Fruit fly (Drosophila melanogaster) whole organism, wandering third instar larva: ENCODE measurements around the gene CG4218.

Experiments
- Abd-B ChIP-seq: fragments of >200 bp; optimal IDR thresholded peaks from 2 replicates; lab custom pipeline; 2017; ENCODE audit warnings: missing biosample characterization, missing genetic modification characterization
- CG9705 ChIP-seq: fragments of 200-800 bp; sonication (Bioruptor generic); optimal IDR thresholded peaks from 2 replicates; lab custom pipeline; 2018; ENCODE audit warnings: missing biosample characterization, mild to moderate bottlenecking, missing genetic modification characterization
- Dfd ChIP-seq: fragments of >200 bp; optimal IDR thresholded peaks from 2 replicates; lab custom pipeline; 2017; ENCODE audit warnings: missing biosample characterization, missing genetic modification characterization
- Hr78 ChIP-seq: fragments of >200 bp; optimal IDR thresholded peaks from 2 replicates; lab custom pipeline; 2017; ENCODE audit warnings: missing biosample characterization, missing genetic modification characterization
- Jra ChIP-seq: sonication (Bioruptor generic); optimal IDR thresholded peaks from 2 replicates; lab custom pipeline; 2016; ENCODE audit warnings: missing biosample characterization, missing genetic modification characterization
- Myc ChIP-seq: fragments of >200 bp; optimal IDR thresholded peaks from 2 replicates; lab custom pipeline; 2017
- OdsH ChIP-seq: fragments of 200-800 bp; sonication (Bioruptor generic); optimal IDR thresholded peaks from 2 replicates; lab custom pipeline; 2016; ENCODE audit warnings: missing biosample characterization, mild to moderate bottlenecking, missing genetic modification characterization
- br ChIP-seq: fragments of 200-800 bp; sonication (Bioruptor generic); optimal IDR thresholded peaks from 2 replicates; lab custom pipeline; 2016; ENCODE audit warnings: missing biosample characterization, missing genetic modification characterization
- h ChIP-seq: fragments of 200-800 bp; sonication (Bioruptor generic); optimal IDR thresholded peaks from 3 replicates; lab custom pipeline; 2016; ENCODE audit warnings: missing biosample characterization, mild to moderate bottlenecking, missing genetic modification characterization
- jim ChIP-seq: fragments of 175-275, 200-325 bp; sonication (Bioruptor generic); optimal IDR thresholded peaks from 2 replicates; lab custom pipeline; 2016; ENCODE audit warnings: missing biosample characterization, mild to moderate bottlenecking, missing genetic modification characterization
- lola ChIP-seq: fragments of >200 bp; optimal IDR thresholded peaks from 2 replicates; lab custom pipeline; 2017; ENCODE audit warnings: missing biosample characterization, missing genetic modification characterization
- sage ChIP-seq: fragments of 200-800 bp; sonication (Bioruptor generic); optimal IDR thresholded peaks from 2 replicates; lab custom pipeline; 2016; ENCODE audit warnings: missing biosample characterization, mild to moderate bottlenecking, missing genetic modification characterization
- usp ChIP-seq: fragments of >200 bp; optimal IDR thresholded peaks from 2 replicates; lab custom pipeline; 2017; ENCODE audit warnings: missing biosample characterization, missing genetic modification characterization
- woc ChIP-seq: sonication (Bioruptor generic); optimal IDR thresholded peaks from 2 replicates; lab custom pipeline; 2016; ENCODE audit warnings: missing biosample characterization, mild to moderate bottlenecking, missing genetic modification characterization

- no peak for TF ChIP-seq Myc (lab: Kevin White, UChicago)
- peak; percentile 83 for TF ChIP-seq br
- no peak for TF ChIP-seq Dfd (GFP tag; lab: Kevin White, UChicago)
- peak; percentile 89 for TF ChIP-seq OdsH (GFP tag; lab: Kevin White, UChicago)
- TF ChIP-seq h (GFP tag; lab: Kevin White, UChicago), result peak; percentile 93
- TF ChIP-seq Abd-B, result no peak
- no peak for TF ChIP-seq Hr78
- peak; percentile 60 for TF ChIP-seq Jra (GFP tag; lab: Kevin White, UChicago)
- no peak for TF ChIP-seq lola (GFP tag; lab: Kevin White, UChicago)
- TF ChIP-seq sage (GFP tag; lab: Kevin White, UChicago), result peak; percentile 75
- peak; percentile 92 for TF ChIP-seq woc (GFP tag; lab: Kevin White, UChicago)
- TF ChIP-seq CG9705, result no peak
- no peak for TF ChIP-seq jim (GFP tag; lab: Kevin White, UChicago)
- TF ChIP-seq usp (GFP tag; lab: Kevin White, UChicago), result no peak
These were observed 24.5 kb upstream of the CG4218 start for dm6 chr2L:14573216-14573909.
